Worm (Caenorhabditis elegans) whole organism, L1 larva: ENCODE results near the gene dlc-5.

ENCODE experiments used
- C04F5.9 ChIP-seq: sonication (generic microtip); optimal IDR thresholded peaks from 2 replicates; lab custom pipeline; 2016; ENCODE audit warnings: missing genetic modification characterization, missing compliant biosample characterization
- F16B12.6 ChIP-seq: fragments of 150-350 bp; optimal IDR thresholded peaks from 2 replicates; lab custom pipeline; 2014; ENCODE audit warnings: missing biosample characterization, missing genetic modification characterization
- alr-1 ChIP-seq: fragments of 200-800 bp; sonication (Bioruptor generic); optimal IDR thresholded peaks from 2 replicates; lab custom pipeline; 2018; ENCODE audit warnings: borderline replicate concordance, mild to moderate bottlenecking, missing genetic modification characterization, missing compliant biosample characterization
- dpl-1 ChIP-seq, 3 experiments: fragments of 150-350 bp in 2 of 3; sonication (generic microtip) in 1 of 3; optimal IDR thresholded peaks; 2 replicates each; lab custom pipeline; 2014 to 2017; ENCODE audit warnings: missing biosample characterization in 3 of 3, missing genetic modification characterization in 3 of 3, missing genetic modification reagents in 3 of 3
- dsc-1 ChIP-seq: sonication (generic microtip); optimal IDR thresholded peaks from 2 replicates; lab custom pipeline; 2016; ENCODE audit warnings: mild to moderate bottlenecking, missing genetic modification characterization, missing compliant biosample characterization
- efl-1 ChIP-seq, 4 experiments: fragments of 150-350 bp; optimal IDR thresholded peaks in 3 of 4; peaks in 1 of 4; 1 replicate in 1 of 4; 2 replicates in 3 of 4; lab custom pipeline; 2014; ENCODE audit warnings: missing biosample characterization in 2 of 4, missing genetic modification characterization in 2 of 4, missing genetic modification reagents in 2 of 4
- efl-3 ChIP-seq: fragments of 200-800 bp; sonication (Bioruptor generic); optimal IDR thresholded peaks from 2 replicates; lab custom pipeline; 2018; ENCODE audit warnings: mild to moderate bottlenecking, missing genetic modification characterization, missing compliant biosample characterization
- egl-13 ChIP-seq: sonication (generic microtip); optimal IDR thresholded peaks from 2 replicates; lab custom pipeline; 2016; ENCODE audit warnings: missing genotype, missing genetic modification reagents, missing genetic modification characterization, missing compliant biosample characterization
- elt-2 ChIP-seq: sonication (generic microtip); optimal IDR thresholded peaks from 2 replicates; lab custom pipeline; 2016; ENCODE audit warnings: missing genetic modification characterization, mild to moderate bottlenecking, inconsistent platforms, missing compliant biosample characterization, missing genetic modification reagents
- elt-3 ChIP-seq, 6 experiments: fragments of 150-350 bp in 1 of 6; sonication (generic microtip); optimal IDR thresholded peaks; 2 replicates each; lab custom pipeline; 2017 to 2018; ENCODE audit warnings: missing biosample characterization in 6 of 6, missing genetic modification characterization in 6 of 6, inconsistent platforms in 1 of 6
- ets-5 ChIP-seq: fragments of 200-800 bp; sonication (Bioruptor generic); IDR thresholded peaks from 2 replicates; pipeline ENCODE4 v1.3.6; 2022; ENCODE audit warnings: missing genetic modification characterization, missing compliant biosample characterization
- fkh-10 ChIP-seq: sonication (generic microtip); optimal IDR thresholded peaks from 2 replicates; lab custom pipeline; 2017; ENCODE audit warnings: missing biosample characterization, missing genetic modification reagents, missing genetic modification characterization
- fkh-4 ChIP-seq: sonication (generic microtip); optimal IDR thresholded peaks from 2 replicates; lab custom pipeline; 2016; ENCODE audit warnings: missing compliant biosample characterization, missing genetic modification characterization, borderline replicate concordance
- fos-1 ChIP-seq: fragments of 150-350 bp; optimal IDR thresholded peaks from 2 replicates; lab custom pipeline; 2014; ENCODE audit warnings: missing biosample characterization, missing genetic modification characterization
- hlh-17 ChIP-seq: fragments of 200-800 bp; sonication (Bioruptor generic); optimal IDR thresholded peaks from 2 replicates; lab custom pipeline; 2018; ENCODE audit warnings: missing genetic modification characterization, mild to moderate bottlenecking, missing compliant biosample characterization, moderate library complexity, borderline replicate concordance
- hpl-2 ChIP-seq: fragments of 150-350 bp; optimal IDR thresholded peaks from 2 replicates; lab custom pipeline; 2014; ENCODE audit warnings: missing biosample characterization, missing genetic modification reagents, missing genetic modification characterization
- lin-13 ChIP-seq: fragments of 150-350 bp; optimal IDR thresholded peaks from 2 replicates; lab custom pipeline; 2014; ENCODE audit warnings: missing biosample characterization, missing genetic modification reagents, missing genetic modification characterization
- lin-35 ChIP-seq, 2 experiments: fragments of 150-350 bp; optimal IDR thresholded peaks; 2 replicates each; lab custom pipeline; 2014; ENCODE audit warnings: missing biosample characterization in 2 of 2, missing genetic modification characterization in 2 of 2, missing genetic modification reagents in 2 of 2
- lin-39 ChIP-seq: fragments of 150-350 bp; optimal IDR thresholded peaks from 2 replicates; lab custom pipeline; 2014; ENCODE audit warnings: missing biosample characterization, missing genetic modification reagents, missing genetic modification characterization
- lir-3 ChIP-seq: sonication (generic microtip); optimal IDR thresholded peaks from 2 replicates; lab custom pipeline; 2016; ENCODE audit warnings: mild to moderate bottlenecking, missing genetic modification characterization, moderate library complexity, missing compliant biosample characterization; ENCODE audit not compliant: poor library complexity
- lsy-2 ChIP-seq, 2 experiments: fragments of 150-350 bp; optimal IDR thresholded peaks; 2 replicates each; lab custom pipeline; 2014; ENCODE audit warnings: missing biosample characterization in 2 of 2, missing genetic modification characterization in 2 of 2
- mep-1 ChIP-seq: fragments of 150-350 bp; optimal IDR thresholded peaks from 2 replicates; lab custom pipeline; 2014; ENCODE audit warnings: missing biosample characterization, missing genetic modification characterization
- nhr-11 ChIP-seq: fragments of 150-350 bp; optimal IDR thresholded peaks from 2 replicates; lab custom pipeline; 2014; ENCODE audit warnings: missing biosample characterization, missing genetic modification characterization
- nhr-12 ChIP-seq: sonication (generic microtip); optimal IDR thresholded peaks from 2 replicates; lab custom pipeline; 2017; ENCODE audit warnings: missing biosample characterization, missing genetic modification characterization
- nhr-19 ChIP-seq: fragments of 200-800 bp; sonication (Bioruptor generic); conservative IDR thresholded peaks from 2 replicates; pipeline ENCODE4 v1.3.6; 2022; ENCODE audit warnings: missing genetic modification characterization, missing compliant biosample characterization
- nhr-76 ChIP-seq: sonication (generic microtip); optimal IDR thresholded peaks from 2 replicates; lab custom pipeline; 2017; ENCODE audit warnings: missing biosample characterization, missing genetic modification characterization
- nhr-84 ChIP-seq: sonication (generic microtip); optimal IDR thresholded peaks from 2 replicates; lab custom pipeline; 2017; ENCODE audit warnings: missing biosample characterization, missing genetic modification characterization
- nhr-90 ChIP-seq: sonication (generic microtip); optimal IDR thresholded peaks from 2 replicates; lab custom pipeline; 2016; ENCODE audit warnings: mild to moderate bottlenecking, missing genetic modification characterization, missing compliant biosample characterization; ENCODE audit not compliant: poor library complexity
- pag-3 ChIP-seq: sonication (generic microtip); optimal IDR thresholded peaks from 2 replicates; lab custom pipeline; 2017; ENCODE audit warnings: missing genetic modification characterization, mild to moderate bottlenecking, missing compliant biosample characterization, antibody characterized with exemption, borderline replicate concordance; ENCODE audit not compliant: insufficient read depth
- pax-3 ChIP-seq: fragments of 200-800 bp; sonication (Bioruptor generic); optimal IDR thresholded peaks from 2 replicates; lab custom pipeline; 2018; ENCODE audit warnings: mild to moderate bottlenecking, missing genetic modification characterization, moderate library complexity, missing compliant biosample characterization
- rnt-1 ChIP-seq: sonication (generic microtip); optimal IDR thresholded peaks from 2 replicates; lab custom pipeline; 2016; ENCODE audit warnings: mild to moderate bottlenecking, missing genetic modification characterization, moderate library complexity, missing compliant biosample characterization
- snpc-4 ChIP-seq: fragments of 150-350 bp; optimal IDR thresholded peaks from 2 replicates; lab custom pipeline; 2014; ENCODE audit warnings: missing biosample characterization, missing genetic modification characterization
- snu-23 ChIP-seq: sonication (generic microtip); optimal IDR thresholded peaks from 2 replicates; lab custom pipeline; 2016; ENCODE audit warnings: missing genetic modification characterization, missing compliant biosample characterization
- sox-4 ChIP-seq: sonication (generic microtip); optimal IDR thresholded peaks from 2 replicates; lab custom pipeline; 2016; ENCODE audit warnings: missing genetic modification characterization, missing compliant biosample characterization
- sptf-1 ChIP-seq: fragments of 150-350 bp; optimal IDR thresholded peaks from 2 replicates; lab custom pipeline; 2014; ENCODE audit warnings: missing biosample characterization, missing genetic modification characterization
- sup-37 ChIP-seq: fragments of 200-800 bp; sonication (Bioruptor generic); optimal IDR thresholded peaks from 2 replicates; lab custom pipeline; 2018; ENCODE audit warnings: mild to moderate bottlenecking, missing genetic modification characterization, missing compliant biosample characterization
- tlp-1 ChIP-seq: fragments of 150-350 bp; optimal IDR thresholded peaks from 2 replicates; lab custom pipeline; 2014; ENCODE audit warnings: missing biosample characterization, missing genetic modification characterization
- unc-30 ChIP-seq: sonication (generic microtip); optimal IDR thresholded peaks from 2 replicates; lab custom pipeline; 2017; ENCODE audit warnings: missing biosample characterization, missing genetic modification characterization
- unc-62 ChIP-seq: fragments of 150-350 bp; optimal IDR thresholded peaks from 2 replicates; lab custom pipeline; 2014; ENCODE audit warnings: missing biosample characterization, missing genetic modification reagents, missing genetic modification characterization

Gene dlc-5

DNA sequence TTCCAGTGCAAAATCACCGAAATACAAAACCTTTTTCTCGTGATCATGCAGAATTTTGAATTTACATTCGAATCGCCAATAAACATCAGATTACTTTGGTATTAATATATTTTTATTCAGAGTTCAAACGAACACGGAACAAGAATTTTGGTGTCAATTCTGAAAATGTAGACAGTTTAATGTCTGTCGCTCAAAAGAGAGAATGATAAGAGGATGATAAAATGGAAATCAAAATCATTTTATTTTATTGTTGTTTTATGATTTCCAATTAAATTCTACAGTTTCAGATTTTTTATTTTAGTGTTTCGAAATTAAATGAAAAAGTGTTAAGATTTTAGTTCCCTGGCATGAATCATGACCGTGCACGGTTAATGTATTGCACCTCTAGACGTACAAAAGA is 5.6 kb upstream of the dlc-5 start:
- TF ChIP-seq unc-62: no peak
- TF ChIP-seq elt-2 (tag; lab: Kevin White, UChicago): peak; percentile 40
- TF ChIP-seq tlp-1 (tag; lab: Kevin White, UChicago): peak; percentile 13

DNA sequence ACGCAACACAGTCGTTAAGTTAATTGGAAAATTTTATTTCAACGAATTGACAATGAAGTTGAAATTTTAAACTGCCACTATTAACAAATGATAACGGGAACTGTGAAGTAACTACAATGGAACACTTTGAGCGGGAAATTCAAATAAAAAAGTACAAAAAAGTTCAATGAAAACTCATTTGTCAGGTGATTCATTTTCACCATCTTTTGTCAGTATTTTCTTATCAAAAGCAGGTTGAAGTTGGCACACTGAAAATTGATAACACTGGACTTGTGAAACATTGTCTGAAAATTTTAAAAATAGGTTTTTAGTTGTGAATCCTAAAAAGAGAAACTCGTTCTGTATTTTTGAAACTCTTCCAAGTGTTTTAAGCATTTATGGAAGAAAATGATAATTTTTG is 4.6 kb upstream of the dlc-5 start:
- TF ChIP-seq nhr-19 (GFP tag; lab: Robert Waterston, UW): no peak
- no peak for TF ChIP-seq nhr-12
- no peak for TF ChIP-seq nhr-76 (tag; lab: Kevin White, UChicago)
- TF ChIP-seq lin-35 (GFP tag; optimal IDR thresholded peaks at IDR 0.05; lab: Kevin White, UChicago): peak in 1 of 2 experiments; percentile 18
- TF ChIP-seq dpl-1 (GFP tag; optimal IDR thresholded peaks at IDR 0.05; lab: Kevin White, UChicago): no peak
- TF ChIP-seq unc-62: no peak
- TF ChIP-seq efl-3: no peak
- no peak for TF ChIP-seq rnt-1 (tag; lab: Kevin White, UChicago)
- TF ChIP-seq sptf-1: no peak
- no peak for TF ChIP-seq ets-5 (GFP tag; lab: Robert Waterston, UW)
- TF ChIP-seq nhr-90 (tag; lab: Kevin White, UChicago): no peak
- no peak for TF ChIP-seq sox-4 (tag; lab: Kevin White, UChicago)
- no peak for TF ChIP-seq hlh-17
- TF ChIP-seq lir-3 (tag; lab: Kevin White, UChicago): no peak
- TF ChIP-seq fkh-4 (tag; lab: Kevin White, UChicago): no peak
- TF ChIP-seq lsy-2 (tag; optimal IDR thresholded peaks at IDR 0.05; lab: Kevin White, UChicago): no peak
- TF ChIP-seq snu-23: no peak
- TF ChIP-seq elt-2 (tag; lab: Kevin White, UChicago): peak; percentile 36
- TF ChIP-seq C04F5.9 (tag; lab: Kevin White, UChicago): no peak
- no peak for TF ChIP-seq elt-3 (tag; optimal IDR thresholded peaks at IDR 0.05; lab: Kevin White, UChicago)
- TF ChIP-seq egl-13: no peak
- TF ChIP-seq mep-1 (tag; lab: Kevin White, UChicago): no peak
- no peak for TF ChIP-seq lin-13 (GFP tag; lab: Kevin White, UChicago)
- TF ChIP-seq dsc-1: no peak
- TF ChIP-seq efl-1 (optimal IDR thresholded peaks at IDR 0.05; lab: Kevin White, UChicago): no peak
- peak in 1 of 2 experiments; percentile 63 for TF ChIP-seq efl-1 (GFP tag; optimal IDR thresholded peaks at IDR 0.05 in 1 of 2; lab: Kevin White, UChicago)
- TF ChIP-seq tlp-1 (tag; lab: Kevin White, UChicago): no peak

DNA sequence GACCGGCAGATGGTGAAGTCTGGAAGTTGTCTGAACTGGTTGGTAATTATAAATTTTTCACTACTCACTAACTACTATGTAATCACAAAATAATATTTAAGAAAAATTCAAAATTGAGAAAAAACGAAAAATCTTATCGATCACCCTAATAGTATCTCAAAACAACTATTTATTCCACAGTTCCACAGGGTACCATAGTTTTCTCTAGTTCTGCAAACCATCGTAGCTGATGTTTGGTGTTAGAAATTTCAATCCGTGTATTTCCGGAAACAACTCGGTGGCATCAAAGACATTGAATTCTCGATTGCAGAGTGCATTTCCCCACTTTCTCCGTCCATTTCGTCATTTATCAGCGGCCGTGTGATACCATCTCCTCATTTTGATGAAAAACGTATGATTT is 3.6 kb downstream of the dlc-5 start, which contains the start of gene Y73B6BL.31:
Gene Y73B6BL.31 (plus strand): TSS at position 301 of the 400 bp plus-strand sequence.
- TF ChIP-seq nhr-84 (tag; lab: Kevin White, UChicago): no peak
- no peak for TF ChIP-seq sup-37 (GFP tag; lab: Kevin White, UChicago)
- no peak for TF ChIP-seq unc-62
- TF ChIP-seq hpl-2: no peak
- TF ChIP-seq alr-1 (tag; lab: Kevin White, UChicago): no peak
- TF ChIP-seq unc-30 (tag; lab: Kevin White, UChicago): no peak
- TF ChIP-seq efl-1 (optimal IDR thresholded peaks at IDR 0.05; lab: Kevin White, UChicago): no peak
- TF ChIP-seq efl-1 (GFP tag; optimal IDR thresholded peaks at IDR 0.05 in 1 of 2; lab: Kevin White, UChicago): no peak
- TF ChIP-seq nhr-90 (tag; lab: Kevin White, UChicago): no peak
- no peak for TF ChIP-seq rnt-1 (tag; lab: Kevin White, UChicago)
- no peak for TF ChIP-seq pax-3 (tag; lab: Kevin White, UChicago)
- TF ChIP-seq fos-1 (tag; lab: Kevin White, UChicago): no peak
- no peak for TF ChIP-seq lin-39 (tag; lab: Kevin White, UChicago)
- no peak for TF ChIP-seq F16B12.6
- no peak for TF ChIP-seq lsy-2 (tag; optimal IDR thresholded peaks at IDR 0.05; lab: Kevin White, UChicago)
- TF ChIP-seq nhr-11 (tag; lab: Kevin White, UChicago): no peak
- no peak for TF ChIP-seq hlh-17
- no peak for TF ChIP-seq pag-3 (tag; lab: Kevin White, UChicago)
- no peak for TF ChIP-seq fkh-10 (GFP tag; lab: Kevin White, UChicago)
- TF ChIP-seq snpc-4 (tag; lab: Kevin White, UChicago): no peak
